Fruit fly (Drosophila melanogaster) whole organism, prepupa: Measurements from ENCODE around the gene CG14190.

ENCODE experiments used
- Blimp-1 ChIP-seq: fragments of 200-800 bp; sonication (Bioruptor generic); optimal IDR thresholded peaks from 3 replicates; lab custom pipeline; 2017; ENCODE audit warnings: missing biosample characterization, missing genetic modification characterization, mild to moderate bottlenecking, moderate library complexity, missing genetic modification reagents
- CG34406 ChIP-seq: fragments of 200-800 bp; sonication (Bioruptor generic); optimal IDR thresholded peaks from 3 replicates; lab custom pipeline; 2016; ENCODE audit warnings: missing biosample characterization, missing genetic modification characterization
- CG8319 ChIP-seq: fragments of 200-800 bp; sonication (Bioruptor generic); optimal IDR thresholded peaks from 3 replicates; lab custom pipeline; 2016; ENCODE audit warnings: missing biosample characterization, missing genetic modification characterization
- Eip93F ChIP-seq: fragments of 200-800 bp; sonication (Bioruptor generic); optimal IDR thresholded peaks from 2 replicates; lab custom pipeline; 2016; ENCODE audit warnings: missing biosample characterization, mild to moderate bottlenecking, missing genetic modification characterization
- Ets96B ChIP-seq: fragments of 200-800 bp; optimal IDR thresholded peaks from 2 replicates; lab custom pipeline; 2019; ENCODE audit warnings: missing biosample characterization, mild to moderate bottlenecking, missing genetic modification characterization, moderate library complexity
- Hr39 ChIP-seq: fragments of 200-800 bp; sonication (Bioruptor generic); optimal IDR thresholded peaks from 2 replicates; lab custom pipeline; 2016; ENCODE audit warnings: missing biosample characterization, missing genetic modification characterization
- Met ChIP-seq: fragments of 200-800 bp; sonication (Bioruptor generic); optimal IDR thresholded peaks from 3 replicates; lab custom pipeline; 2016; ENCODE audit warnings: missing biosample characterization, missing genetic modification characterization
- spab ChIP-seq: fragments of 200-800 bp; sonication (Bioruptor generic); optimal IDR thresholded peaks from 2 replicates; lab custom pipeline; 2017; ENCODE audit warnings: missing biosample characterization, mild to moderate bottlenecking, missing genetic modification characterization, missing genetic modification reagents

DNA sequence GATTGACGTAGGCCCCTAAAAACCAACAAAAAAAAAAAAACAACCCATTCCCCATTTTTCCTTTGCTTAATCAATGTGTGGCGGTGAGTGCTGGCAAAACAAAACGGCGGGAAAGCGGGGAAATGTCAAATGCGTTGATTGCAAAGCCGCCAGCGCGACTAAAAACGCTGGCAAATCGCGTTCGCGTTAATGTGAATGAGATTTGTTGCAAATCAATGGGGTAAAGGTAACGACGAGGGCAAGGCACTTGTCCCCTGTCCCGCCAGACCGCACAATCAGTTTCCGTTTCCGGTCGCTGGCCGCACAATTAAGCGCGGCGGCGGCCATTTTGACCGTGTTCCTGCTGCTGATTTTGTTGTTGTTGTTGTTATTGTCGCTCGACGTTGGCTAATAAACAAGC lies 36.6 kb upstream of the CG14190 start:
- TF ChIP-seq CG8319 (GFP tag; lab: Kevin White, UChicago) = no peak
- TF ChIP-seq Eip93F = no peak
- TF ChIP-seq Met (GFP tag; lab: Kevin White, UChicago) = no peak
- no peak for TF ChIP-seq Ets96B (tag; lab: Kevin White, UChicago)
- TF ChIP-seq spab (GFP tag; lab: Kevin White, UChicago) = no peak
- no peak for TF ChIP-seq Blimp-1 (GFP tag; lab: Kevin White, UChicago)
- TF ChIP-seq Hr39 = no peak
- no peak for TF ChIP-seq CG34406 (GFP tag; lab: Kevin White, UChicago)
